Worm (Caenorhabditis elegans): ENCODE results near the gene clec-126.

- TF ChIP-seq ets-7 (tag; optimal IDR thresholded peaks at IDR 0.05) (peak; percentile 10), F13C5.2 (tag; optimal IDR thresholded peaks at IDR 0.05) (peak; percentile 59)
Measured at ce11 chrII:3502520-3503323, 16.6 kb upstream of the clec-126 start, which contains the start of the genes col-71 and Y49F6B.2.

All from whole organism, early embryonic.